Fruit fly (Drosophila melanogaster) whole organism, embryonic: Measurements from ENCODE around the gene Cpr64Ad.

Experiments
- Asciz ChIP-seq: fragments of 200-800 bp; sonication (Bioruptor generic); optimal IDR thresholded peaks from 2 replicates; lab custom pipeline; 2017; ENCODE audit warnings: missing biosample characterization, mild to moderate bottlenecking, missing genetic modification characterization, missing genetic modification reagents
- CG10959 ChIP-seq: fragments of 200-800 bp; sonication (Bioruptor generic); IDR thresholded peaks from 2 replicates; pipeline ENCODE4 v1.3.6; 2022; ENCODE audit warnings: missing biosample characterization, missing genetic modification characterization
- CG11695 ChIP-seq: fragments of 200-800 bp; sonication (Bioruptor generic); IDR thresholded peaks from 3 replicates; pipeline ENCODE4 v1.3.6; 2022; ENCODE audit warnings: missing biosample characterization, missing genetic modification characterization
- CG12744 ChIP-seq: fragments of 200-800 bp; sonication (Bioruptor generic); optimal IDR thresholded peaks from 2 replicates; lab custom pipeline; 2016; ENCODE audit warnings: missing biosample characterization, missing genetic modification characterization
- CG12942 ChIP-seq: fragments of 200-800 bp; sonication (Bioruptor generic); optimal IDR thresholded peaks from 3 replicates; lab custom pipeline; 2016; ENCODE audit warnings: missing biosample characterization, missing genetic modification characterization
- CG13894 ChIP-seq: fragments of 200-800 bp; sonication (Bioruptor generic); optimal IDR thresholded peaks from 3 replicates; lab custom pipeline; 2018; ENCODE audit warnings: missing biosample characterization, mild to moderate bottlenecking, missing genetic modification characterization, moderate library complexity
- CG14860 ChIP-seq: fragments of 200-800 bp; sonication (Bioruptor generic); IDR thresholded peaks from 3 replicates; pipeline ENCODE4 v1.3.6; 2022; ENCODE audit warnings: missing biosample characterization, missing genetic modification characterization; ENCODE audit not compliant: partially characterized antibody
- CG14965 ChIP-seq: fragments of 200-800 bp; sonication (Bioruptor generic); optimal IDR thresholded peaks from 2 replicates; lab custom pipeline; 2016; ENCODE audit warnings: missing biosample characterization, missing genetic modification characterization, borderline replicate concordance
- CG2199 ChIP-seq: fragments of 200-800 bp; sonication (Bioruptor generic); IDR thresholded peaks from 3 replicates; pipeline ENCODE4 v1.3.6; 2022; ENCODE audit warnings: missing biosample characterization, missing genetic modification characterization
- CG30431 ChIP-seq: fragments of 200-800 bp; sonication (Bioruptor generic); optimal IDR thresholded peaks from 2 replicates; lab custom pipeline; 2017; ENCODE audit warnings: missing biosample characterization, missing genetic modification characterization
- CG32767 ChIP-seq: fragments of 200-800 bp; sonication (Bioruptor generic); IDR thresholded peaks from 2 replicates; pipeline ENCODE4 v1.3.6; 2022; ENCODE audit warnings: missing biosample characterization, missing genetic modification characterization
- CG33557 ChIP-seq: fragments of 200-800 bp; sonication (Bioruptor generic); optimal IDR thresholded peaks from 2 replicates; lab custom pipeline; 2019; ENCODE audit warnings: missing biosample characterization, mild to moderate bottlenecking, missing genetic modification characterization, moderate library complexity
- CG4404 ChIP-seq: fragments of 200-800 bp; sonication (Bioruptor generic); IDR thresholded peaks from 2 replicates; pipeline ENCODE4 v1.3.6; 2022; ENCODE audit warnings: missing biosample characterization, missing genetic modification characterization
- CG4820 ChIP-seq: fragments of 200-800 bp; sonication (Bioruptor generic); optimal IDR thresholded peaks from 3 replicates; lab custom pipeline; 2016; ENCODE audit warnings: missing biosample characterization, missing genetic modification characterization
- CG6683 ChIP-seq: fragments of 200-800 bp; sonication (Bioruptor generic); optimal IDR thresholded peaks from 2 replicates; lab custom pipeline; 2017; ENCODE audit warnings: missing biosample characterization, mild to moderate bottlenecking, missing genetic modification characterization, missing genetic modification reagents
- CG7372 ChIP-seq: fragments of 200-800 bp; sonication (Bioruptor generic); IDR thresholded peaks from 2 replicates; pipeline ENCODE4 v1.3.6; 2022; ENCODE audit warnings: missing biosample characterization, missing genetic modification characterization
- CG7963 ChIP-seq: fragments of 200-800 bp; sonication (Bioruptor generic); IDR thresholded peaks from 3 replicates; pipeline ENCODE4 v1.3.6; 2022; ENCODE audit warnings: missing biosample characterization, missing genetic modification characterization; ENCODE audit not compliant: partially characterized antibody
- CG8281 ChIP-seq: fragments of 200-800 bp; sonication (Bioruptor generic); optimal IDR thresholded peaks from 2 replicates; lab custom pipeline; 2018; ENCODE audit warnings: missing biosample characterization, mild to moderate bottlenecking, missing genetic modification characterization, moderate library complexity
- CG8765 ChIP-seq: fragments of 200-800 bp; sonication (Bioruptor generic); IDR thresholded peaks from 2 replicates; pipeline ENCODE4 v1.3.6; 2022; ENCODE audit warnings: missing biosample characterization, missing genetic modification characterization
- CHES-1-like ChIP-seq: fragments of 200-800 bp; sonication (Bioruptor generic); optimal IDR thresholded peaks from 2 replicates; lab custom pipeline; 2016; ENCODE audit warnings: missing biosample characterization, missing genetic modification characterization
- Deaf1 ChIP-seq: fragments of 200-800 bp; optimal IDR thresholded peaks from 3 replicates; lab custom pipeline; 2019; ENCODE audit warnings: missing biosample characterization, mild to moderate bottlenecking, missing genetic modification characterization, moderate library complexity
- Drgx ChIP-seq: fragments of 200-800 bp; sonication (Bioruptor generic); IDR thresholded peaks from 2 replicates; pipeline ENCODE4 v1.3.6; 2022; ENCODE audit warnings: missing biosample characterization, missing genetic modification characterization
- E2f1 ChIP-seq: fragments of 200-800 bp; sonication (Bioruptor generic); IDR thresholded peaks from 2 replicates; pipeline ENCODE4 v1.3.6; 2022; ENCODE audit warnings: missing biosample characterization, missing genetic modification characterization
- Ets65A ChIP-seq: fragments of 200-800 bp; sonication (Bioruptor generic); peaks from one replicate; lab custom pipeline; 2016; ENCODE audit warnings: missing biosample characterization, missing genetic modification characterization
- Fer2 ChIP-seq: fragments of 200-800 bp; sonication (Bioruptor generic); optimal IDR thresholded peaks from 2 replicates; lab custom pipeline; 2018; ENCODE audit warnings: missing biosample characterization, mild to moderate bottlenecking, missing genetic modification characterization, moderate library complexity
- Hr78 ChIP-seq, 2 experiments: fragments of 200-800 bp in 1 of 2; fragments of >200 bp in 1 of 2; sonication (Bioruptor generic) in 1 of 2; optimal IDR thresholded peaks; 2 replicates each; lab custom pipeline; 2017 to 2019; ENCODE audit warnings: missing biosample characterization in 2 of 2, missing genetic modification characterization in 2 of 2, mild to moderate bottlenecking in 1 of 2, moderate library complexity in 1 of 2
- Mad ChIP-seq: fragments of 200-800 bp; sonication (Bioruptor generic); optimal IDR thresholded peaks from 2 replicates; lab custom pipeline; 2016; ENCODE audit warnings: missing biosample characterization, missing genetic modification characterization
- Med ChIP-seq: fragments of 200-800 bp; sonication (Bioruptor generic); peaks from one replicate; lab custom pipeline; 2016; ENCODE audit warnings: missing biosample characterization, missing genetic modification characterization, mild to moderate bottlenecking, inconsistent platforms, moderate library complexity
- Pdp1 ChIP-seq, 2 experiments: fragments of 200-800 bp; sonication (Bioruptor generic); optimal IDR thresholded peaks; 3 replicates each; lab custom pipeline; 2016; ENCODE audit warnings: missing biosample characterization in 2 of 2, missing genetic modification characterization in 2 of 2, mild to moderate bottlenecking in 1 of 2, moderate library complexity in 1 of 2
- Six4 ChIP-seq: fragments of 200-800 bp; sonication (Bioruptor generic); optimal IDR thresholded peaks from 2 replicates; lab custom pipeline; 2016; ENCODE audit warnings: missing biosample characterization, missing genetic modification characterization
- Xbp1 ChIP-seq: fragments of 200-800 bp; sonication (Bioruptor generic); optimal IDR thresholded peaks from 3 replicates; lab custom pipeline; 2016; ENCODE audit warnings: missing biosample characterization, mild to moderate bottlenecking, missing genetic modification characterization
- YL-1 ChIP-seq: fragments of 200-800 bp; sonication (Bioruptor generic); optimal IDR thresholded peaks from 3 replicates; lab custom pipeline; 2017; ENCODE audit warnings: missing biosample characterization, mild to moderate bottlenecking, missing genetic modification characterization
- abd-A ChIP-seq: fragments of 200-800 bp; sonication (Bioruptor generic); optimal IDR thresholded peaks from 3 replicates; lab custom pipeline; 2019; ENCODE audit warnings: missing biosample characterization, mild to moderate bottlenecking, missing genetic modification characterization, moderate library complexity
- aop ChIP-seq: fragments of 200-800 bp; sonication (Bioruptor generic); IDR thresholded peaks from 2 replicates; pipeline ENCODE4 v1.3.6; 2022; ENCODE audit warnings: missing biosample characterization, missing genetic modification characterization
- ci ChIP-seq: fragments of 200-800 bp; sonication (Bioruptor generic); IDR thresholded peaks from 3 replicates; pipeline ENCODE4 v1.3.6; 2022; ENCODE audit warnings: missing biosample characterization, missing genetic modification characterization
- jigr1 ChIP-seq: fragments of 200-800 bp; sonication (Bioruptor generic); IDR thresholded peaks from 3 replicates; pipeline ENCODE4 v1.3.6; 2022; ENCODE audit warnings: missing biosample characterization, missing genetic modification characterization
- phol ChIP-seq: fragments of 200-800 bp; sonication (Bioruptor generic); optimal IDR thresholded peaks from 3 replicates; lab custom pipeline; 2018; ENCODE audit warnings: missing biosample characterization, mild to moderate bottlenecking, missing genetic modification characterization, moderate library complexity
- scrt ChIP-seq: fragments of 200-800 bp; sonication (Bioruptor generic); optimal IDR thresholded peaks from 2 replicates; lab custom pipeline; 2018; ENCODE audit warnings: missing biosample characterization, mild to moderate bottlenecking, missing genetic modification characterization, moderate library complexity
- sens ChIP-seq: fragments of 200-800 bp; sonication (Bioruptor generic); peaks from one replicate; lab custom pipeline; 2016; ENCODE audit warnings: missing biosample characterization, missing genetic modification characterization
- sna ChIP-seq: fragments of 200-800 bp; sonication (Bioruptor generic); IDR thresholded peaks from 2 replicates; pipeline ENCODE4 v1.3.6; 2022; ENCODE audit warnings: missing biosample characterization, missing genetic modification characterization; ENCODE audit not compliant: partially characterized antibody
- sr ChIP-seq: fragments of 200-800 bp; sonication (Bioruptor generic); IDR thresholded peaks from 3 replicates; pipeline ENCODE4 v1.3.6; 2022; ENCODE audit warnings: missing biosample characterization, missing genetic modification characterization
- twi ChIP-seq: fragments of 200-800 bp; optimal IDR thresholded peaks from 2 replicates; lab custom pipeline; 2019; ENCODE audit warnings: missing biosample characterization, mild to moderate bottlenecking, missing genetic modification characterization, moderate library complexity

Gene Cpr64Ad

dm6 chr3L:4236097-4236572 is 21.0 kb downstream of the Cpr64Ad start, which contains the start of gene ImpL2:
Gene ImpL2 (minus strand): TSS chr3L:4236147.
- no peak for TF ChIP-seq CG12942
- TF ChIP-seq CG13894 (tag; lab: Kevin White, UChicago), result peak; percentile 91
- peak; percentile 36 for TF ChIP-seq Med
- TF ChIP-seq CHES-1-like, result no peak
- no peak for TF ChIP-seq Drgx
- TF ChIP-seq Asciz, result no peak
- no peak for TF ChIP-seq CG7372
- TF ChIP-seq CG12744, result no peak
- TF ChIP-seq Hr78 (GFP tag; optimal IDR thresholded peaks at IDR 0.05; lab: Kevin White, UChicago), result no peak
- TF ChIP-seq CG6683 (GFP tag; lab: Kevin White, UChicago), result no peak
- peak; percentile 45 for TF ChIP-seq abd-A
- no peak for TF ChIP-seq Mad
- TF ChIP-seq Deaf1 (tag; lab: Kevin White, UChicago), result peak; percentile 93
- no peak for TF ChIP-seq Fer2
- peak; percentile 79 for TF ChIP-seq CG8281 (tag; lab: Kevin White, UChicago)
- no peak for TF ChIP-seq CG4820 (GFP tag; lab: Kevin White, UChicago)
- no peak for TF ChIP-seq CG10959 (GFP tag; lab: Robert Waterston, UW)
- TF ChIP-seq scrt, result peak; percentile 79
- TF ChIP-seq Xbp1 (GFP tag; lab: Kevin White, UChicago), result no peak
- no peak for TF ChIP-seq phol
- no peak for TF ChIP-seq YL-1 (GFP tag; lab: Kevin White, UChicago)
- TF ChIP-seq CG30431 (GFP tag; lab: Kevin White, UChicago), result no peak
- no peak for TF ChIP-seq Pdp1 (GFP tag; optimal IDR thresholded peaks at IDR 0.05; lab: Kevin White, UChicago)
- no peak for TF ChIP-seq CG8765 (GFP tag; lab: Robert Waterston, UW)
- no peak for TF ChIP-seq twi

- TF ChIP-seq CG14965 (GFP tag; lab: Kevin White, UChicago) (no peak), aop (0 out of 2 replicates have a peak, but pooled peaks have one; percentile 3), CG32767 (GFP tag; lab: Robert Waterston, UW) (no peak), CG14860 (no peak), CG11695 (GFP tag; lab: Robert Waterston, UW) (no peak), Mad (no peak), Med (no peak), CG2199 (GFP tag; lab: Robert Waterston, UW) (no peak), sr (GFP tag; lab: Robert Waterston, UW) (0 out of 3 replicates have a peak, but pooled peaks have one; percentile 4), CG7963 (no peak), Ets65A (GFP tag; lab: Kevin White, UChicago) (peak; percentile 58), CG4404 (GFP tag; lab: Robert Waterston, UW) (peak; percentile 12; the same call in 1 of the 2 replicates), sna (GFP tag; lab: Robert Waterston, UW) (no peak), jigr1 (GFP tag; lab: Robert Waterston, UW) (no peak), CG33557 (GFP tag; lab: Kevin White, UChicago) (no peak), ci (GFP tag; lab: Robert Waterston, UW) (peak; percentile 3; the same call in 1 of the 3 replicates), Six4 (GFP tag; lab: Kevin White, UChicago) (no peak), scrt (no peak), sens (GFP tag; lab: Kevin White, UChicago) (peak; percentile 59), E2f1 (GFP tag; lab: Robert Waterston, UW) (no peak)
- TF ChIP-seq, all 482 proteins: peak for 6
These were observed 23.0 kb downstream of the Cpr64Ad start for dm6 chr3L:4238195-4238594.
